Worm (Caenorhabditis elegans) whole organism, L1 larva: ENCODE results near the gene F43E2.1.
"Not testable (repeated sequence)": the region's sequence is repeated elsewhere in the genome, so short reads cannot be mapped to it uniquely, and the experiment has no call there.

ENCODE experiments used
- C04F5.9 ChIP-seq: sonication (generic microtip); optimal IDR thresholded peaks from 2 replicates; lab custom pipeline; 2016; ENCODE audit warnings: missing genetic modification characterization, missing compliant biosample characterization
- C16A3.4 ChIP-seq: fragments of 150-350 bp; optimal IDR thresholded peaks from 2 replicates; lab custom pipeline; 2014; ENCODE audit warnings: missing biosample characterization, missing genetic modification characterization
- F16B12.6 ChIP-seq: fragments of 150-350 bp; optimal IDR thresholded peaks from 2 replicates; lab custom pipeline; 2014; ENCODE audit warnings: missing biosample characterization, missing genetic modification characterization
- Y116A8C.19 ChIP-seq: sonication (generic microtip); optimal IDR thresholded peaks from 2 replicates; lab custom pipeline; 2016; ENCODE audit warnings: missing compliant biosample characterization, missing genetic modification characterization, borderline replicate concordance
- aly-2 ChIP-seq: fragments of 150-350 bp; optimal IDR thresholded peaks from 2 replicates; lab custom pipeline; 2014; ENCODE audit warnings: missing biosample characterization, missing genetic modification characterization
- ama-1 ChIP-seq: fragments of 150-350 bp; optimal IDR thresholded peaks from 2 replicates; lab custom pipeline; 2014
- blmp-1 ChIP-seq: fragments of 150-350 bp; optimal IDR thresholded peaks from 2 replicates; lab custom pipeline; 2014; ENCODE audit warnings: missing biosample characterization, missing genetic modification characterization
- ceh-82 ChIP-seq, 3 experiments: fragments of 150-350 bp in 1 of 3; sonication (generic microtip) in 2 of 3; optimal IDR thresholded peaks; 2 replicates each; lab custom pipeline; 2014 to 2017; ENCODE audit warnings: missing biosample characterization in 3 of 3, missing genetic modification characterization in 3 of 3
- ceh-88 ChIP-seq: fragments of 200-800 bp; sonication (Bioruptor generic); IDR thresholded peaks from 2 replicates; pipeline ENCODE4 v1.3.6; 2022; ENCODE audit warnings: missing genetic modification characterization, missing compliant biosample characterization
- dsc-1 ChIP-seq: sonication (generic microtip); optimal IDR thresholded peaks from 2 replicates; lab custom pipeline; 2016; ENCODE audit warnings: mild to moderate bottlenecking, missing genetic modification characterization, missing compliant biosample characterization
- egl-27 ChIP-seq, 2 experiments: fragments of 150-350 bp in 1 of 2; sonication (generic microtip); optimal IDR thresholded peaks; 3 replicates each; lab custom pipeline; 2017 to 2018; ENCODE audit warnings: missing biosample characterization in 2 of 2, missing genetic modification characterization in 2 of 2, missing genetic modification reagents in 2 of 2
- elt-3 ChIP-seq, 6 experiments: fragments of 150-350 bp in 1 of 6; sonication (generic microtip); optimal IDR thresholded peaks; 2 replicates each; lab custom pipeline; 2017 to 2018; ENCODE audit warnings: missing biosample characterization in 6 of 6, missing genetic modification characterization in 6 of 6, inconsistent platforms in 1 of 6
- fkh-4 ChIP-seq: sonication (generic microtip); optimal IDR thresholded peaks from 2 replicates; lab custom pipeline; 2016; ENCODE audit warnings: missing compliant biosample characterization, missing genetic modification characterization, borderline replicate concordance
- grh-1 ChIP-seq: fragments of 200-800 bp; sonication (Bioruptor generic); IDR thresholded peaks from 2 replicates; pipeline ENCODE4 v1.3.6; 2022; ENCODE audit warnings: missing genetic modification reagents, missing genetic modification characterization, missing compliant biosample characterization
- hlh-4 ChIP-seq: sonication (generic microtip); optimal IDR thresholded peaks from 2 replicates; lab custom pipeline; 2016; ENCODE audit warnings: mild to moderate bottlenecking, missing genetic modification characterization, missing compliant biosample characterization
- hpl-2 ChIP-seq: fragments of 150-350 bp; optimal IDR thresholded peaks from 2 replicates; lab custom pipeline; 2014; ENCODE audit warnings: missing biosample characterization, missing genetic modification reagents, missing genetic modification characterization
- lin-14 ChIP-seq: fragments of 200-800 bp; sonication (Bioruptor generic); optimal IDR thresholded peaks from 2 replicates; lab custom pipeline; 2018; ENCODE audit warnings: mild to moderate bottlenecking, missing genetic modification characterization, moderate library complexity, missing compliant biosample characterization
- lin-15B ChIP-seq: fragments of 150-350 bp; sonication (generic microtip); optimal IDR thresholded peaks from 3 replicates; lab custom pipeline; 2014; ENCODE audit warnings: missing biosample characterization, missing genetic modification characterization
- lin-35 ChIP-seq, 2 experiments: fragments of 150-350 bp; optimal IDR thresholded peaks; 2 replicates each; lab custom pipeline; 2014; ENCODE audit warnings: missing biosample characterization in 2 of 2, missing genetic modification characterization in 2 of 2, missing genetic modification reagents in 2 of 2
- lir-3 ChIP-seq: sonication (generic microtip); optimal IDR thresholded peaks from 2 replicates; lab custom pipeline; 2016; ENCODE audit warnings: mild to moderate bottlenecking, missing genetic modification characterization, moderate library complexity, missing compliant biosample characterization; ENCODE audit not compliant: poor library complexity
- mdl-1 ChIP-seq, 2 experiments: fragments of 150-350 bp; optimal IDR thresholded peaks; 2 replicates each; lab custom pipeline; 2014 to 2017; ENCODE audit warnings: missing biosample characterization in 2 of 2, missing genetic modification characterization in 2 of 2, inconsistent platforms in 1 of 2
- mef-2 ChIP-seq: fragments of 150-350 bp; optimal IDR thresholded peaks from 2 replicates; lab custom pipeline; 2014; ENCODE audit warnings: missing biosample characterization, missing genetic modification characterization
- nhr-11 ChIP-seq: fragments of 150-350 bp; optimal IDR thresholded peaks from 2 replicates; lab custom pipeline; 2014; ENCODE audit warnings: missing biosample characterization, missing genetic modification characterization
- nhr-12 ChIP-seq: sonication (generic microtip); optimal IDR thresholded peaks from 2 replicates; lab custom pipeline; 2017; ENCODE audit warnings: missing biosample characterization, missing genetic modification characterization
- nhr-19 ChIP-seq: fragments of 200-800 bp; sonication (Bioruptor generic); conservative IDR thresholded peaks from 2 replicates; pipeline ENCODE4 v1.3.6; 2022; ENCODE audit warnings: missing genetic modification characterization, missing compliant biosample characterization
- nhr-20 ChIP-seq: sonication (generic microtip); optimal IDR thresholded peaks from 2 replicates; lab custom pipeline; 2016; ENCODE audit warnings: mild to moderate bottlenecking, missing genetic modification characterization, missing compliant biosample characterization
- nhr-28 ChIP-seq: fragments of 150-350 bp; optimal IDR thresholded peaks from 2 replicates; lab custom pipeline; 2014; ENCODE audit warnings: missing biosample characterization, missing genetic modification characterization
- nhr-71 ChIP-seq: sonication (generic microtip); optimal IDR thresholded peaks from 2 replicates; lab custom pipeline; 2016; ENCODE audit warnings: mild to moderate bottlenecking, missing genetic modification characterization, moderate library complexity, missing compliant biosample characterization
- nhr-76 ChIP-seq: sonication (generic microtip); optimal IDR thresholded peaks from 2 replicates; lab custom pipeline; 2017; ENCODE audit warnings: missing biosample characterization, missing genetic modification characterization
- nhr-84 ChIP-seq: sonication (generic microtip); optimal IDR thresholded peaks from 2 replicates; lab custom pipeline; 2017; ENCODE audit warnings: missing biosample characterization, missing genetic modification characterization
- nhr-85 ChIP-seq: sonication (generic microtip); peaks from one replicate; lab custom pipeline; 2016; ENCODE audit warnings: missing genetic modification characterization, inconsistent platforms, missing compliant biosample characterization
- nhr-90 ChIP-seq: sonication (generic microtip); optimal IDR thresholded peaks from 2 replicates; lab custom pipeline; 2016; ENCODE audit warnings: mild to moderate bottlenecking, missing genetic modification characterization, missing compliant biosample characterization; ENCODE audit not compliant: poor library complexity
- pax-3 ChIP-seq: fragments of 200-800 bp; sonication (Bioruptor generic); optimal IDR thresholded peaks from 2 replicates; lab custom pipeline; 2018; ENCODE audit warnings: mild to moderate bottlenecking, missing genetic modification characterization, moderate library complexity, missing compliant biosample characterization
- pqm-1 ChIP-seq: sonication (generic microtip); optimal IDR thresholded peaks from 3 replicates; lab custom pipeline; 2017; ENCODE audit warnings: missing biosample characterization, missing genetic modification characterization
- rnt-1 ChIP-seq: sonication (generic microtip); optimal IDR thresholded peaks from 2 replicates; lab custom pipeline; 2016; ENCODE audit warnings: mild to moderate bottlenecking, missing genetic modification characterization, moderate library complexity, missing compliant biosample characterization
- snu-23 ChIP-seq: sonication (generic microtip); optimal IDR thresholded peaks from 2 replicates; lab custom pipeline; 2016; ENCODE audit warnings: missing genetic modification characterization, missing compliant biosample characterization
- sox-4 ChIP-seq: sonication (generic microtip); optimal IDR thresholded peaks from 2 replicates; lab custom pipeline; 2016; ENCODE audit warnings: missing genetic modification characterization, missing compliant biosample characterization
- sptf-1 ChIP-seq: fragments of 150-350 bp; optimal IDR thresholded peaks from 2 replicates; lab custom pipeline; 2014; ENCODE audit warnings: missing biosample characterization, missing genetic modification characterization
- sup-37 ChIP-seq: fragments of 200-800 bp; sonication (Bioruptor generic); optimal IDR thresholded peaks from 2 replicates; lab custom pipeline; 2018; ENCODE audit warnings: mild to moderate bottlenecking, missing genetic modification characterization, missing compliant biosample characterization
- swsn-7 ChIP-seq: sonication (generic microtip); optimal IDR thresholded peaks from 2 replicates; lab custom pipeline; 2016; ENCODE audit warnings: missing genetic modification characterization, missing compliant biosample characterization
- tlp-1 ChIP-seq: fragments of 150-350 bp; optimal IDR thresholded peaks from 2 replicates; lab custom pipeline; 2014; ENCODE audit warnings: missing biosample characterization, missing genetic modification characterization
- unc-130 ChIP-seq: fragments of 150-350 bp; optimal IDR thresholded peaks from 2 replicates; lab custom pipeline; 2017; ENCODE audit warnings: missing biosample characterization, missing genetic modification characterization, inconsistent platforms
- unc-86 ChIP-seq: sonication (generic microtip); optimal IDR thresholded peaks from 2 replicates; lab custom pipeline; 2016; ENCODE audit warnings: missing genetic modification characterization, missing compliant biosample characterization
- zag-1 ChIP-seq: fragments of 150-350 bp; optimal IDR thresholded peaks from 2 replicates; lab custom pipeline; 2014; ENCODE audit warnings: missing biosample characterization, missing genetic modification characterization
- zip-4 ChIP-seq: fragments of 200-800 bp; sonication (Bioruptor generic); optimal IDR thresholded peaks from 2 replicates; lab custom pipeline; 2018; ENCODE audit warnings: mild to moderate bottlenecking, missing genetic modification characterization, moderate library complexity, missing compliant biosample characterization
- ztf-11 ChIP-seq, 2 experiments: sonication (generic microtip); optimal IDR thresholded peaks; 2 replicates each; lab custom pipeline; 2016 to 2017; ENCODE audit warnings: missing genetic modification characterization in 2 of 2, missing biosample characterization in 1 of 2, missing compliant biosample characterization in 1 of 2

The F43E2.1 gene

ce11 chrII:7363990-7364455, 11.1 kb upstream of the F43E2.1 start, which contains the start of gene msra-1 (continued):
- TF ChIP-seq lin-15B (no peak), lin-14 (GFP tag; lab: Kevin White, UChicago) (peak; percentile 49)

- TF ChIP-seq hpl-2 (GFP tag; lab: Kevin White, UChicago) (no peak), ceh-82 (tag; optimal IDR thresholded peaks at IDR 0.05; lab: Kevin White, UChicago) (no peak), nhr-84 (tag; lab: Kevin White, UChicago) (no peak), nhr-28 (tag; lab: Kevin White, UChicago) (no peak), C04F5.9 (tag; lab: Kevin White, UChicago) (no peak), swsn-7 (no peak), sox-4 (tag; lab: Kevin White, UChicago) (no peak), nhr-11 (tag; lab: Kevin White, UChicago) (no peak), ztf-11 (tag; optimal IDR thresholded peaks at IDR 0.05; lab: Kevin White, UChicago) (no peak), lin-35 (GFP tag; optimal IDR thresholded peaks at IDR 0.05; lab: Kevin White, UChicago) (no peak), unc-86 (tag; lab: Kevin White, UChicago) (no peak), tlp-1 (tag; lab: Kevin White, UChicago) (no peak), mdl-1 (tag; optimal IDR thresholded peaks at IDR 0.05; lab: Kevin White, UChicago) (no peak), nhr-71 (tag; lab: Kevin White, UChicago) (no peak), sptf-1 (tag; lab: Kevin White, UChicago) (no peak), C16A3.4 (tag; lab: Kevin White, UChicago) (no peak), aly-2 (no peak), nhr-76 (tag; lab: Kevin White, UChicago) (no peak)
Measured at ce11 chrII:7368761-7369160, 6.3 kb upstream of the F43E2.1 start, which contains the start of gene F43E2.6. Gene F43E2.6, minus strand, starts transcription at chrII:7368861.

- TF ChIP-seq pax-3 (tag; lab: Kevin White, UChicago); nhr-19 (GFP tag; lab: Robert Waterston, UW); grh-1 (GFP tag; lab: Robert Waterston, UW): not testable (repeated sequence)
- TF ChIP-seq, all 84 proteins: peak for 0; not testable (repeated sequence) for 84
Measured at ce11 chrII:7370195-7370594, 4.9 kb upstream of the F43E2.1 start, which contains the start of gene F43E2.11. Gene F43E2.11, minus strand, starts transcription at chrII:7370295.

- TF ChIP-seq rnt-1 = peak; percentile 22
- TF ChIP-seq elt-3 (tag; optimal IDR thresholded peaks at IDR 0.05; lab: Kevin White, UChicago) = no peak
- no peak for TF ChIP-seq unc-86 (tag; lab: Kevin White, UChicago)
- TF ChIP-seq C16A3.4 (tag; lab: Kevin White, UChicago) = peak; percentile 58
- no peak for TF ChIP-seq tlp-1 (tag; lab: Kevin White, UChicago)
- no peak for TF ChIP-seq nhr-19 (GFP tag; lab: Robert Waterston, UW)
- TF ChIP-seq fkh-4 (tag; lab: Kevin White, UChicago) = no peak
- no peak for TF ChIP-seq dsc-1 (tag; lab: Kevin White, UChicago)
- no peak for TF ChIP-seq nhr-11 (tag; lab: Kevin White, UChicago)
- no peak for TF ChIP-seq ztf-11 (tag; optimal IDR thresholded peaks at IDR 0.05; lab: Kevin White, UChicago)
- no peak for TF ChIP-seq nhr-12
- TF ChIP-seq ceh-88 = no peak
- TF ChIP-seq zag-1 = no peak
- no peak for TF ChIP-seq zip-4
- TF ChIP-seq unc-130 (tag; lab: Kevin White, UChicago) = peak; percentile 1
- TF ChIP-seq snu-23 (GFP tag; lab: Kevin White, UChicago) = peak; percentile 43
- TF ChIP-seq F16B12.6 = peak; percentile 23
- no peak for TF ChIP-seq nhr-85 (tag; lab: Kevin White, UChicago)
- TF ChIP-seq lir-3 (tag; lab: Kevin White, UChicago) = peak; percentile 54
- no peak for TF ChIP-seq pqm-1
- TF ChIP-seq Y116A8C.19 (tag; lab: Kevin White, UChicago) = no peak
- TF ChIP-seq hlh-4 (tag; lab: Kevin White, UChicago) = no peak
- TF ChIP-seq sup-37 (GFP tag; lab: Kevin White, UChicago) = no peak
- TF ChIP-seq ama-1 = no peak
- TF ChIP-seq nhr-71 (tag; lab: Kevin White, UChicago) = peak; percentile 33
- TF ChIP-seq egl-27 (tag; optimal IDR thresholded peaks at IDR 0.05; lab: Kevin White, UChicago) = no peak
- TF ChIP-seq nhr-90 (tag; lab: Kevin White, UChicago) = no peak
- peak; percentile 35 for TF ChIP-seq lin-14 (GFP tag; lab: Kevin White, UChicago)
- TF ChIP-seq mef-2 (tag; lab: Kevin White, UChicago) = no peak
- peak; percentile 31 for TF ChIP-seq blmp-1 (tag; lab: Kevin White, UChicago)
- TF ChIP-seq nhr-20 (tag; lab: Kevin White, UChicago) = peak; percentile 23
Measured at ce11 chrII:7374143-7374542, 937 bp upstream of the F43E2.1 start, which contains the start of the genes mtch-1 and rpb-4. Gene mtch-1, minus strand, starts transcription at chrII:7374166. Gene rpb-4, plus strand, starts transcription at chrII:7374495.
